Worm (Caenorhabditis elegans) whole organism, mixed stage, embryonic: Measurements from ENCODE around the gene zipt-2.2.

ENCODE experiments used
- bed-3 ChIP-seq: fragments of 200-800 bp; sonication (Bioruptor generic); optimal IDR thresholded peaks from 3 replicates; lab custom pipeline; 2018; ENCODE audit warnings: mild to moderate bottlenecking, missing genetic modification characterization, moderate library complexity, missing compliant biosample characterization
- blmp-1 ChIP-seq: fragments of 150-350 bp; optimal IDR thresholded peaks from 2 replicates; lab custom pipeline; 2014; ENCODE audit warnings: missing biosample characterization, missing genetic modification characterization
- elt-3 ChIP-seq: fragments of 150-350 bp; optimal IDR thresholded peaks from 2 replicates; lab custom pipeline; 2014; ENCODE audit warnings: missing biosample characterization, missing genetic modification characterization
- lin-13 ChIP-seq: fragments of 150-350 bp; optimal IDR thresholded peaks from 2 replicates; lab custom pipeline; 2014; ENCODE audit warnings: missing biosample characterization, missing genetic modification characterization
- lin-32 ChIP-seq: fragments of 200-800 bp; sonication (Bioruptor generic); optimal IDR thresholded peaks from 2 replicates; lab custom pipeline; 2018; ENCODE audit warnings: mild to moderate bottlenecking, missing genetic modification characterization, missing compliant biosample characterization
- lsy-2 ChIP-seq: fragments of 150-350 bp; optimal IDR thresholded peaks from 2 replicates; lab custom pipeline; 2014; ENCODE audit warnings: missing biosample characterization, missing genetic modification characterization
- mab-5 ChIP-seq: fragments of 150-350 bp; optimal IDR thresholded peaks from 2 replicates; lab custom pipeline; 2014; ENCODE audit warnings: missing biosample characterization, missing genetic modification characterization
- nhr-237 ChIP-seq: fragments of 150-350 bp; optimal IDR thresholded peaks from 2 replicates; lab custom pipeline; 2014; ENCODE audit warnings: missing biosample characterization, missing genetic modification characterization
- nhr-28 ChIP-seq: fragments of 150-350 bp; optimal IDR thresholded peaks from 2 replicates; lab custom pipeline; 2014; ENCODE audit warnings: missing biosample characterization, missing genetic modification characterization
- pha-4 ChIP-seq: fragments of 150-350 bp; optimal IDR thresholded peaks from 2 replicates; lab custom pipeline; 2018; ENCODE audit warnings: missing biosample characterization, missing genetic modification reagents, missing genetic modification characterization
- unc-39 ChIP-seq: fragments of 150-350 bp; optimal IDR thresholded peaks from 2 replicates; lab custom pipeline; 2014; ENCODE audit warnings: missing biosample characterization, missing genetic modification characterization
- zip-8 ChIP-seq: fragments of 150-350 bp; optimal IDR thresholded peaks from 2 replicates; lab custom pipeline; 2014; ENCODE audit warnings: missing biosample characterization, missing genetic modification characterization
- ztf-11 ChIP-seq: fragments of 150-350 bp; optimal IDR thresholded peaks from 2 replicates; lab custom pipeline; 2014; ENCODE audit warnings: missing biosample characterization, missing genetic modification characterization

ce11 chrIV:4243830-4244406, 8.8 kb upstream of the zipt-2.2 start:
- no peak for TF ChIP-seq nhr-237
- TF ChIP-seq ztf-11 (tag; lab: Kevin White, UChicago) = no peak
- TF ChIP-seq nhr-28 (tag; lab: Kevin White, UChicago) = no peak
- no peak for TF ChIP-seq lsy-2 (tag; lab: Kevin White, UChicago)
- no peak for TF ChIP-seq unc-39 (tag; lab: Kevin White, UChicago)
- no peak for TF ChIP-seq lin-13
- TF ChIP-seq lin-32 = no peak
- no peak for TF ChIP-seq bed-3 (GFP tag; lab: Kevin White, UChicago)
- no peak for TF ChIP-seq elt-3 (tag; lab: Kevin White, UChicago)
- no peak for TF ChIP-seq blmp-1 (tag; lab: Kevin White, UChicago)
- TF ChIP-seq zip-8 (tag; lab: Kevin White, UChicago) = no peak
- TF ChIP-seq mab-5 (tag; lab: Kevin White, UChicago) = no peak
- TF ChIP-seq pha-4 (tag; lab: Kevin White, UChicago) = no peak
